Worm (Caenorhabditis elegans) whole organism, young adult: ENCODE data around the gene nduc-2.
A peak's percentile ranks its signal among the peaks of the same experiment; 100 is the strongest.

ENCODE experiments used
- B0019.2 ChIP-seq: fragments of 200-800 bp; sonication (Bioruptor generic); conservative IDR thresholded peaks from 2 replicates; pipeline ENCODE4 v1.3.6; 2022; ENCODE audit warnings: missing genetic modification reagents, missing genetic modification characterization, missing compliant biosample characterization
- C06A6.2 ChIP-seq: fragments of 200-800 bp; sonication (Bioruptor generic); conservative IDR thresholded peaks from 2 replicates; pipeline ENCODE4 v1.3.6; 2022; ENCODE audit warnings: missing genetic modification characterization, missing compliant biosample characterization
- D2030.7 ChIP-seq: fragments of 200-800 bp; sonication (Bioruptor generic); IDR thresholded peaks from 2 replicates; pipeline ENCODE4 v1.3.6; 2022; ENCODE audit warnings: missing genetic modification reagents, missing genetic modification characterization, missing compliant biosample characterization
- F22D6.2 ChIP-seq: sonication (generic microtip); optimal IDR thresholded peaks from 2 replicates; lab custom pipeline; 2016; ENCODE audit warnings: mild to moderate bottlenecking, missing genetic modification characterization, missing compliant biosample characterization
- F33H1.4 ChIP-seq: fragments of 200-800 bp; sonication (Bioruptor generic); IDR thresholded peaks from 2 replicates; pipeline ENCODE4 v1.3.6; 2022; ENCODE audit warnings: missing genetic modification reagents, missing genetic modification characterization, missing compliant biosample characterization
- T26A5.8 ChIP-seq: sonication (generic microtip); optimal IDR thresholded peaks from 2 replicates; lab custom pipeline; 2016; ENCODE audit warnings: missing genetic modification characterization, missing compliant biosample characterization
- Y53G8AR.9 ChIP-seq: fragments of 200-800 bp; sonication (Bioruptor generic); conservative IDR thresholded peaks from 2 replicates; pipeline ENCODE4 v1.3.6; 2022; ENCODE audit warnings: missing genetic modification reagents, missing genetic modification characterization, missing compliant biosample characterization
- ama-1 ChIP-seq, 3 experiments: fragments of 150-350 bp in 1 of 3; sonication (generic microtip) in 2 of 3; optimal IDR thresholded peaks; 2 replicates each; lab custom pipeline; 2014 to 2018; ENCODE audit warnings: missing biosample characterization in 2 of 3, missing genetic modification characterization in 2 of 3, missing genetic modification reagents in 2 of 3
- aptf-2 ChIP-seq: fragments of 200-800 bp; sonication (Bioruptor generic); conservative IDR thresholded peaks from 2 replicates; pipeline ENCODE4 v1.3.6; 2022; ENCODE audit warnings: missing genetic modification reagents, missing genetic modification characterization, missing compliant biosample characterization
- aptf-3 ChIP-seq: fragments of 200-800 bp; sonication (Bioruptor generic); IDR thresholded peaks from 2 replicates; pipeline ENCODE4 v1.3.6; 2022; ENCODE audit warnings: missing genetic modification characterization, missing compliant biosample characterization
- attf-3 ChIP-seq: fragments of 200-800 bp; sonication (Bioruptor generic); conservative IDR thresholded peaks from 2 replicates; pipeline ENCODE4 v1.3.6; 2022; ENCODE audit warnings: missing genetic modification reagents, missing genetic modification characterization, missing compliant biosample characterization
- attf-5 ChIP-seq: fragments of 200-800 bp; sonication (Bioruptor generic); optimal IDR thresholded peaks from 2 replicates; lab custom pipeline; 2018; ENCODE audit warnings: mild to moderate bottlenecking, missing genetic modification characterization, missing compliant biosample characterization
- bed-2 ChIP-seq: fragments of 200-800 bp; sonication (Bioruptor generic); IDR thresholded peaks from 2 replicates; pipeline ENCODE4 v1.3.6; 2022; ENCODE audit warnings: missing genetic modification reagents, missing genetic modification characterization, missing compliant biosample characterization
- ccch-3 ChIP-seq: fragments of 200-800 bp; sonication (Bioruptor generic); optimal IDR thresholded peaks from 2 replicates; lab custom pipeline; 2018; ENCODE audit warnings: mild to moderate bottlenecking, missing genetic modification characterization, missing compliant biosample characterization
- ceh-40 ChIP-seq: fragments of 200-800 bp; sonication (Bioruptor generic); IDR thresholded peaks from 2 replicates; pipeline ENCODE4 v1.3.6; 2022; ENCODE audit warnings: missing genetic modification characterization, missing compliant biosample characterization
- chd-7 ChIP-seq: sonication (generic microtip); optimal IDR thresholded peaks from 2 replicates; lab custom pipeline; 2016; ENCODE audit warnings: mild to moderate bottlenecking, missing genetic modification characterization, moderate library complexity, missing compliant biosample characterization
- die-1 ChIP-seq: sonication (generic microtip); optimal IDR thresholded peaks from 2 replicates; lab custom pipeline; 2016; ENCODE audit warnings: missing genotype, mild to moderate bottlenecking, missing genetic modification characterization, missing compliant biosample characterization
- dox-1 ChIP-seq: fragments of 200-800 bp; sonication (Bioruptor generic); IDR thresholded peaks from 2 replicates; pipeline ENCODE4 v1.3.6; 2022; ENCODE audit warnings: missing genetic modification reagents, missing genetic modification characterization, missing compliant biosample characterization
- efl-1 ChIP-seq: fragments of 150-350 bp; optimal IDR thresholded peaks from 2 replicates; lab custom pipeline; 2014; ENCODE audit warnings: missing biosample characterization, missing genetic modification reagents, missing genetic modification characterization
- egl-18 ChIP-seq: fragments of 200-800 bp; sonication (Bioruptor generic); IDR thresholded peaks from 2 replicates; pipeline ENCODE4 v1.3.6; 2022; ENCODE audit warnings: missing genetic modification reagents, missing genetic modification characterization, missing compliant biosample characterization
- him-1 ChIP-seq: sonication (generic microtip); optimal IDR thresholded peaks from 2 replicates; lab custom pipeline; 2016; ENCODE audit warnings: missing genotype, missing genetic modification reagents, missing genetic modification characterization, missing compliant biosample characterization
- hlh-26 ChIP-seq: fragments of 200-800 bp; sonication (Bioruptor generic); conservative IDR thresholded peaks from 2 replicates; pipeline ENCODE4 v1.3.6; 2022; ENCODE audit warnings: missing genetic modification reagents, missing genetic modification characterization, missing compliant biosample characterization
- hmg-1.2 ChIP-seq: fragments of 200-800 bp; sonication (Bioruptor generic); IDR thresholded peaks from 2 replicates; pipeline ENCODE4 v1.3.6; 2022; ENCODE audit warnings: missing genetic modification reagents, missing genetic modification characterization, missing compliant biosample characterization
- lag-1 ChIP-seq: fragments of 200-800 bp; sonication (Bioruptor generic); IDR thresholded peaks from 2 replicates; pipeline ENCODE4 v1.3.6; 2022; ENCODE audit warnings: missing genetic modification reagents, missing genetic modification characterization, missing compliant biosample characterization
- lin-35 ChIP-seq, 3 experiments: fragments of 150-350 bp in 2 of 3; sonication (generic microtip) in 1 of 3; optimal IDR thresholded peaks; 2 replicates each; lab custom pipeline; 2014 to 2018; ENCODE audit warnings: missing biosample characterization in 3 of 3, missing genetic modification characterization in 3 of 3, missing genetic modification reagents in 3 of 3
- lin-40 ChIP-seq: sonication (generic microtip); optimal IDR thresholded peaks from 2 replicates; lab custom pipeline; 2016; ENCODE audit warnings: missing genetic modification characterization, mild to moderate bottlenecking, missing compliant biosample characterization, missing genotype, missing genetic modification reagents
- lin-54 ChIP-seq: fragments of 200-800 bp; sonication (Bioruptor generic); optimal IDR thresholded peaks from 2 replicates; lab custom pipeline; 2018; ENCODE audit warnings: mild to moderate bottlenecking, missing genetic modification characterization, missing compliant biosample characterization
- lsl-1 ChIP-seq: fragments of 200-800 bp; sonication (Bioruptor generic); optimal IDR thresholded peaks from 2 replicates; lab custom pipeline; 2018; ENCODE audit warnings: mild to moderate bottlenecking, missing genetic modification characterization, moderate library complexity, missing compliant biosample characterization
- madf-10 ChIP-seq: sonication (generic microtip); optimal IDR thresholded peaks from 2 replicates; lab custom pipeline; 2016; ENCODE audit warnings: mild to moderate bottlenecking, missing genetic modification characterization, missing compliant biosample characterization
- madf-6 ChIP-seq: fragments of 200-800 bp; sonication (Bioruptor generic); IDR thresholded peaks from 2 replicates; pipeline ENCODE4 v1.3.6; 2022; ENCODE audit warnings: missing genetic modification reagents, missing genetic modification characterization, missing compliant biosample characterization
- madf-8 ChIP-seq: fragments of 200-800 bp; sonication (Bioruptor generic); conservative IDR thresholded peaks from 2 replicates; pipeline ENCODE4 v1.3.6; 2022; ENCODE audit warnings: missing genetic modification reagents, missing genetic modification characterization, missing compliant biosample characterization
- mcd-1 ChIP-seq: fragments of 200-800 bp; sonication (Bioruptor generic); IDR thresholded peaks from 2 replicates; pipeline ENCODE4 v1.3.6; 2022; ENCODE audit warnings: missing genetic modification reagents, missing genetic modification characterization, missing compliant biosample characterization
- mes-4 ChIP-seq: sonication (generic microtip); optimal IDR thresholded peaks from 2 replicates; lab custom pipeline; 2016; ENCODE audit warnings: missing genotype, missing genetic modification characterization, missing compliant biosample characterization
- nhr-179 ChIP-seq: sonication (generic microtip); optimal IDR thresholded peaks from 2 replicates; lab custom pipeline; 2016; ENCODE audit warnings: mild to moderate bottlenecking, missing genetic modification characterization, missing compliant biosample characterization
- pbrm-1 ChIP-seq: fragments of 200-800 bp; sonication (Bioruptor generic); IDR thresholded peaks from 2 replicates; pipeline ENCODE4 v1.3.6; 2022; ENCODE audit warnings: missing genetic modification reagents, missing genetic modification characterization, missing compliant biosample characterization
- sdz-38 ChIP-seq: sonication (generic microtip); optimal IDR thresholded peaks from 2 replicates; lab custom pipeline; 2016; ENCODE audit warnings: missing genotype, missing genetic modification characterization, missing compliant biosample characterization
- snpc-1.1 ChIP-seq: sonication (generic microtip); optimal IDR thresholded peaks from 2 replicates; lab custom pipeline; 2017; ENCODE audit warnings: missing genetic modification characterization, mild to moderate bottlenecking, missing compliant biosample characterization, antibody characterized with exemption, moderate library complexity, missing genotype, missing genetic modification reagents; ENCODE audit not compliant: insufficient read depth
- snpc-4 ChIP-seq, 5 experiments: fragments of 150-350 bp in 1 of 5; sonication (generic microtip) in 4 of 5; optimal IDR thresholded peaks; 2 replicates each; lab custom pipeline; 2014 to 2018; ENCODE audit warnings: missing genetic modification characterization in 5 of 5, missing biosample characterization in 3 of 5, antibody characterized with exemption in 2 of 5, mild to moderate bottlenecking in 2 of 5, missing compliant biosample characterization in 2 of 5, missing genotype in 2 of 5, moderate library complexity in 2 of 5, missing genetic modification reagents in 1 of 5
- sptf-2 ChIP-seq: fragments of 200-800 bp; sonication (Bioruptor generic); optimal IDR thresholded peaks from 2 replicates; lab custom pipeline; 2018; ENCODE audit warnings: mild to moderate bottlenecking, missing genetic modification characterization, missing compliant biosample characterization
- tbp1 ChIP-seq: fragments of 200-800 bp; sonication (Bioruptor generic); optimal IDR thresholded peaks from 2 replicates; lab custom pipeline; 2018; ENCODE audit warnings: mild to moderate bottlenecking, missing genetic modification characterization, missing compliant biosample characterization
- unc-62 ChIP-seq: fragments of 150-350 bp; optimal IDR thresholded peaks from 2 replicates; lab custom pipeline; 2014; ENCODE audit warnings: missing biosample characterization, missing genetic modification reagents, missing genetic modification characterization
- xnd-1 ChIP-seq: sonication (generic microtip); optimal IDR thresholded peaks from 2 replicates; lab custom pipeline; 2016; ENCODE audit warnings: missing genotype, missing genetic modification reagents, missing genetic modification characterization, missing compliant biosample characterization
- ztf-18 ChIP-seq: sonication (generic microtip); optimal IDR thresholded peaks from 2 replicates; lab custom pipeline; 2016; ENCODE audit warnings: missing genotype, mild to moderate bottlenecking, missing genetic modification characterization, missing compliant biosample characterization

Gene nduc-2

ce11 chrIII:2780793-2781192 lies 5.9 kb upstream of the nduc-2 start, which contains the start of gene Y71H2AM.6:
Gene Y71H2AM.6, plus strand, starts transcription at chrIII:2781056.
- TF ChIP-seq lag-1 (GFP tag; lab: Robert Waterston, UW) (no peak), sptf-2 (GFP tag; lab: Kevin White, UChicago) (no peak), attf-3 (GFP tag; lab: Robert Waterston, UW) (no peak), lsl-1 (GFP tag; lab: Kevin White, UChicago) (peak; percentile 84), lin-35 (GFP tag; optimal IDR thresholded peaks at IDR 0.05; lab: Kevin White, UChicago) (peak in 1 of 3 experiments; percentile 3), F33H1.4 (GFP tag; lab: Robert Waterston, UW) (peak; percentile 48), chd-7 (tag; lab: Kevin White, UChicago) (no peak), dox-1 (GFP tag; lab: Robert Waterston, UW) (no peak), madf-10 (no peak), Y53G8AR.9 (GFP tag; lab: Robert Waterston, UW) (no peak), die-1 (tag; lab: Kevin White, UChicago) (no peak), madf-6 (GFP tag; lab: Robert Waterston, UW) (peak; percentile 57; the same call in 1 of the 2 replicates), snpc-1.1 (tag; lab: Kevin White, UChicago) (peak; percentile 6), mcd-1 (peak; percentile 38; the same call in 1 of the 2 replicates), lin-54 (GFP tag; lab: Kevin White, UChicago) (peak; percentile 65), attf-5 (peak; percentile 31), ceh-40 (GFP tag; lab: Robert Waterston, UW) (no peak)

ce11 chrIII:2781833-2782232 lies 4.8 kb upstream of the nduc-2 start:
- TF ChIP-seq madf-6 (GFP tag; lab: Robert Waterston, UW) = peak; percentile 84; the same call in 1 of the 2 replicates
- TF ChIP-seq lsl-1 (GFP tag; lab: Kevin White, UChicago) = peak; percentile 98
- TF ChIP-seq F33H1.4 (GFP tag; lab: Robert Waterston, UW) = peak; percentile 80
- no peak for TF ChIP-seq unc-62 (GFP tag; lab: Kevin White, UChicago)
- TF ChIP-seq mcd-1 = peak; percentile 30; the same call in 1 of the 2 replicates
- TF ChIP-seq pbrm-1 (GFP tag; lab: Robert Waterston, UW) = peak; percentile 9; the same call in 1 of the 2 replicates
- TF ChIP-seq madf-8 (GFP tag; lab: Robert Waterston, UW) = peak; percentile 50
- no peak for TF ChIP-seq ccch-3 (GFP tag; lab: Kevin White, UChicago)
- TF ChIP-seq ztf-18 = no peak
- peak; percentile 21 for TF ChIP-seq tbp1 (GFP tag; lab: Kevin White, UChicago)
- no peak for TF ChIP-seq B0019.2 (GFP tag; lab: Robert Waterston, UW)
- TF ChIP-seq him-1 = peak; percentile 24
- TF ChIP-seq efl-1 (GFP tag; lab: Kevin White, UChicago) = peak; percentile 51
- no peak for TF ChIP-seq egl-18 (GFP tag; lab: Robert Waterston, UW)
- TF ChIP-seq xnd-1 (tag; lab: Kevin White, UChicago) = peak; percentile 87
- no peak for TF ChIP-seq aptf-3 (GFP tag; lab: Robert Waterston, UW)
- TF ChIP-seq D2030.7 = peak; percentile 45; the same call in 1 of the 2 replicates
- TF ChIP-seq sdz-38 (tag; lab: Kevin White, UChicago) = no peak

- TF ChIP-seq C06A6.2 (GFP tag; lab: Robert Waterston, UW) (0 out of 2 replicates have a peak, but pooled peaks have one; percentile 24), sdz-38 (tag; lab: Kevin White, UChicago) (no peak), die-1 (tag; lab: Kevin White, UChicago) (peak; percentile 54), nhr-179 (no peak), T26A5.8 (tag; lab: Kevin White, UChicago) (no peak), snpc-4 (GFP tag; optimal IDR thresholded peaks at IDR 0.05; lab: Kevin White, UChicago) (peak; percentile 51), snpc-4 (tag; optimal IDR thresholded peaks at IDR 0.05; lab: Kevin White, UChicago) (peak; percentile 70 to 90 (median 83)), lin-40 (tag; lab: Kevin White, UChicago) (peak; percentile 92), F33H1.4 (GFP tag; lab: Robert Waterston, UW) (peak; percentile 85), ama-1 (optimal IDR thresholded peaks at IDR 0.05; lab: Kevin White, UChicago) (no peak), ama-1 (GFP tag; optimal IDR thresholded peaks at IDR 0.05; lab: Kevin White, UChicago) (no peak), F22D6.2 (tag; lab: Kevin White, UChicago) (peak; percentile 39), mes-4 (tag; lab: Kevin White, UChicago) (no peak), tbp1 (GFP tag; lab: Kevin White, UChicago) (peak; percentile 77), ccch-3 (GFP tag; lab: Kevin White, UChicago) (no peak), pbrm-1 (GFP tag; lab: Robert Waterston, UW) (peak; percentile 91), bed-2 (GFP tag; lab: Robert Waterston, UW) (no peak), aptf-2 (0 out of 2 replicates have a peak, but pooled peaks have one; percentile 8), hlh-26 (GFP tag; lab: Robert Waterston, UW) (no peak), hmg-1.2 (peak; percentile 76)
Observed at ce11 chrIII:2785840-2786239, 812 bp upstream of the nduc-2 start, which contains the start of gene Y71H2AM.20. Gene Y71H2AM.20, minus strand, starts transcription at chrIII:2785948.
